Fruit fly (Drosophila melanogaster) whole organism, wandering third instar larva: ENCODE measurements around the gene CG14644.

Experiments
- CG32264 ChIP-seq: fragments of 200-800 bp; sonication (Bioruptor generic); optimal IDR thresholded peaks from 2 replicates; lab custom pipeline; 2016; ENCODE audit warnings: missing biosample characterization, missing genetic modification characterization
- Jra ChIP-seq: sonication (Bioruptor generic); optimal IDR thresholded peaks from 2 replicates; lab custom pipeline; 2016; ENCODE audit warnings: missing biosample characterization, missing genetic modification characterization
- Vsx2 ChIP-seq: fragments of 200-300, 225-300 bp; sonication (Bioruptor generic); optimal IDR thresholded peaks from 2 replicates; lab custom pipeline; 2018; ENCODE audit warnings: missing biosample characterization, missing genetic modification characterization; ENCODE audit not compliant: partially characterized antibody
- br ChIP-seq: fragments of 200-800 bp; sonication (Bioruptor generic); optimal IDR thresholded peaks from 2 replicates; lab custom pipeline; 2016; ENCODE audit warnings: missing biosample characterization, missing genetic modification characterization
- dl ChIP-seq, 2 experiments: fragments of 175-275, 200-275 bp in 1 of 2; fragments of 200-275 bp in 1 of 2; sonication (Bioruptor generic); optimal IDR thresholded peaks; lab custom pipeline; 2018; ENCODE audit warnings: mild to moderate bottlenecking in 2 of 2, missing biosample characterization in 2 of 2, missing genetic modification characterization in 2 of 2, moderate library complexity in 2 of 2; ENCODE audit not compliant: partially characterized antibody in 2 of 2, insufficient read depth in 1 of 2
- foxo ChIP-seq, 2 experiments: fragments of 200-800 bp; sonication (Bioruptor generic); optimal IDR thresholded peaks; 2 replicates in 1 of 2; 3 replicates in 1 of 2; lab custom pipeline; 2016 to 2017; ENCODE audit warnings: missing biosample characterization in 2 of 2, missing genetic modification characterization in 2 of 2
- fru ChIP-seq: fragments of 200-800 bp; sonication (Bioruptor generic); optimal IDR thresholded peaks from 3 replicates; lab custom pipeline; 2016; ENCODE audit warnings: missing biosample characterization, mild to moderate bottlenecking, missing genetic modification characterization
- lola ChIP-seq: fragments of >200 bp; optimal IDR thresholded peaks from 2 replicates; lab custom pipeline; 2017; ENCODE audit warnings: missing biosample characterization, missing genetic modification characterization
- pan ChIP-seq: fragments of >200 bp; optimal IDR thresholded peaks from 2 replicates; lab custom pipeline; 2017
- sage ChIP-seq: fragments of 200-800 bp; sonication (Bioruptor generic); optimal IDR thresholded peaks from 2 replicates; lab custom pipeline; 2016; ENCODE audit warnings: missing biosample characterization, mild to moderate bottlenecking, missing genetic modification characterization
- tai ChIP-seq: sonication (Bioruptor generic); optimal IDR thresholded peaks from 2 replicates; lab custom pipeline; 2016; ENCODE audit warnings: missing biosample characterization, missing genetic modification characterization
- usp ChIP-seq: fragments of >200 bp; optimal IDR thresholded peaks from 2 replicates; lab custom pipeline; 2017; ENCODE audit warnings: missing biosample characterization, missing genetic modification characterization

- no peak for TF ChIP-seq lola (GFP tag; lab: Kevin White, UChicago)
- no peak for TF ChIP-seq usp (GFP tag; lab: Kevin White, UChicago)
- no peak for TF ChIP-seq br (GFP tag; lab: Kevin White, UChicago)
- no peak for TF ChIP-seq Jra (GFP tag; lab: Kevin White, UChicago)
- TF ChIP-seq sage (GFP tag; lab: Kevin White, UChicago): no peak
- no peak for TF ChIP-seq foxo (GFP tag; optimal IDR thresholded peaks at IDR 0.05; lab: Kevin White, UChicago)
- TF ChIP-seq CG32264: no peak
- TF ChIP-seq Vsx2 (GFP tag; lab: Kevin White, UChicago): no peak
- no peak for TF ChIP-seq tai
- no peak for TF ChIP-seq fru (GFP tag; lab: Kevin White, UChicago)
- no peak for TF ChIP-seq pan (lab: Kevin White, UChicago)
- no peak for TF ChIP-seq dl (GFP tag; optimal IDR thresholded peaks at IDR 0.05; lab: Kevin White, UChicago; ENCODE audit: insufficient read depth in 1 of 2, partially characterized antibody in 2 of 2)
Measured at dm6 chr3R:4249947-4250346, 2.9 kb downstream of the CG14644 start.
